Worm (Caenorhabditis elegans) whole organism, young adult: ENCODE data around the gene vps-26.
"Not testable (repeated sequence)": the region's sequence is repeated elsewhere in the genome, so short reads cannot be mapped to it uniquely, and the experiment has no call there.

Source experiments
- B0035.1 ChIP-seq: sonication (generic microtip); optimal IDR thresholded peaks from 2 replicates; lab custom pipeline; 2016; ENCODE audit warnings: missing genetic modification characterization, mild to moderate bottlenecking, missing compliant biosample characterization, missing genotype, missing genetic modification reagents
- D2030.7 ChIP-seq: fragments of 200-800 bp; sonication (Bioruptor generic); IDR thresholded peaks from 2 replicates; pipeline ENCODE4 v1.3.6; 2022; ENCODE audit warnings: missing genetic modification reagents, missing genetic modification characterization, missing compliant biosample characterization
- F49E8.2 ChIP-seq: sonication (generic microtip); optimal IDR thresholded peaks from 3 replicates; lab custom pipeline; 2017; ENCODE audit warnings: missing genetic modification characterization, mild to moderate bottlenecking, missing compliant biosample characterization, antibody characterized with exemption, moderate library complexity; ENCODE audit not compliant: insufficient read depth
- Y67H2A.10 ChIP-seq: fragments of 200-800 bp; sonication (Bioruptor generic); conservative IDR thresholded peaks from 2 replicates; pipeline ENCODE4 v1.3.6; 2022; ENCODE audit warnings: missing genetic modification reagents, missing genetic modification characterization, missing compliant biosample characterization
- ZK185.1 ChIP-seq: sonication (generic microtip); optimal IDR thresholded peaks from 2 replicates; lab custom pipeline; 2016; ENCODE audit warnings: mild to moderate bottlenecking, missing genetic modification characterization, missing compliant biosample characterization; ENCODE audit not compliant: poor library complexity, severe bottlenecking
- akir-1 ChIP-seq: fragments of 200-800 bp; sonication (Bioruptor generic); optimal IDR thresholded peaks from 2 replicates; lab custom pipeline; 2018; ENCODE audit warnings: mild to moderate bottlenecking, missing genetic modification characterization, moderate library complexity, missing compliant biosample characterization
- aptf-3 ChIP-seq: fragments of 200-800 bp; sonication (Bioruptor generic); IDR thresholded peaks from 2 replicates; pipeline ENCODE4 v1.3.6; 2022; ENCODE audit warnings: missing genetic modification characterization, missing compliant biosample characterization
- atf-7 ChIP-seq: sonication (generic microtip); optimal IDR thresholded peaks from 2 replicates; lab custom pipeline; 2017; ENCODE audit warnings: mild to moderate bottlenecking, missing genetic modification characterization, missing compliant biosample characterization
- ccch-3 ChIP-seq: fragments of 200-800 bp; sonication (Bioruptor generic); optimal IDR thresholded peaks from 2 replicates; lab custom pipeline; 2018; ENCODE audit warnings: mild to moderate bottlenecking, missing genetic modification characterization, missing compliant biosample characterization
- cebp-1 ChIP-seq, 2 experiments: fragments of 200-800 bp in 1 of 2; sonication (Bioruptor generic) in 1 of 2; sonication (generic microtip) in 1 of 2; IDR thresholded peaks in 1 of 2; optimal IDR thresholded peaks in 1 of 2; 2 replicates each; pipeline versions ENCODE4 v1.3.6 to Lab custom; 2017 to 2022; ENCODE audit warnings: missing compliant biosample characterization in 2 of 2, missing genetic modification characterization in 2 of 2, mild to moderate bottlenecking in 1 of 2, missing genetic modification reagents in 1 of 2, moderate library complexity in 1 of 2
- cebp-2 ChIP-seq: fragments of 200-800 bp; sonication (Bioruptor generic); IDR thresholded peaks from 2 replicates; pipeline ENCODE4 v1.3.6; 2022; ENCODE audit warnings: missing genetic modification characterization, missing compliant biosample characterization
- ceh-58 ChIP-seq: fragments of 200-800 bp; sonication (Bioruptor generic); IDR thresholded peaks from 2 replicates; pipeline ENCODE4 v1.3.6; 2022; ENCODE audit warnings: missing genetic modification characterization, missing compliant biosample characterization
- dox-1 ChIP-seq: fragments of 200-800 bp; sonication (Bioruptor generic); IDR thresholded peaks from 2 replicates; pipeline ENCODE4 v1.3.6; 2022; ENCODE audit warnings: missing genetic modification reagents, missing genetic modification characterization, missing compliant biosample characterization
- him-1 ChIP-seq: sonication (generic microtip); optimal IDR thresholded peaks from 2 replicates; lab custom pipeline; 2016; ENCODE audit warnings: missing genotype, missing genetic modification reagents, missing genetic modification characterization, missing compliant biosample characterization
- hsf-1 ChIP-seq: fragments of 200-800 bp; sonication (Bioruptor generic); IDR thresholded peaks from 2 replicates; pipeline ENCODE4 v1.3.6; 2022; ENCODE audit warnings: missing genetic modification reagents, missing genetic modification characterization, missing compliant biosample characterization
- lir-1 ChIP-seq: fragments of 200-800 bp; sonication (Bioruptor generic); conservative IDR thresholded peaks from 2 replicates; pipeline ENCODE4 v1.3.6; 2022; ENCODE audit warnings: missing genetic modification reagents, missing genetic modification characterization, missing compliant biosample characterization
- madf-10 ChIP-seq: sonication (generic microtip); optimal IDR thresholded peaks from 2 replicates; lab custom pipeline; 2016; ENCODE audit warnings: mild to moderate bottlenecking, missing genetic modification characterization, missing compliant biosample characterization
- madf-6 ChIP-seq: fragments of 200-800 bp; sonication (Bioruptor generic); IDR thresholded peaks from 2 replicates; pipeline ENCODE4 v1.3.6; 2022; ENCODE audit warnings: missing genetic modification reagents, missing genetic modification characterization, missing compliant biosample characterization
- pbrm-1 ChIP-seq: fragments of 200-800 bp; sonication (Bioruptor generic); IDR thresholded peaks from 2 replicates; pipeline ENCODE4 v1.3.6; 2022; ENCODE audit warnings: missing genetic modification reagents, missing genetic modification characterization, missing compliant biosample characterization
- rpc-1 ChIP-seq, 2 experiments: fragments of 150-350 bp in 1 of 2; sonication (generic microtip) in 1 of 2; optimal IDR thresholded peaks; 2 replicates each; lab custom pipeline; 2014 to 2018; ENCODE audit warnings: missing biosample characterization in 1 of 2, missing genetic modification characterization in 1 of 2, missing genetic modification reagents in 1 of 2, missing genotype in 1 of 2
- snpc-4 ChIP-seq, 5 experiments: fragments of 150-350 bp in 1 of 5; sonication (generic microtip) in 4 of 5; optimal IDR thresholded peaks; 2 replicates each; lab custom pipeline; 2014 to 2018; ENCODE audit warnings: missing genetic modification characterization in 5 of 5, missing biosample characterization in 3 of 5, antibody characterized with exemption in 2 of 5, mild to moderate bottlenecking in 2 of 5, missing compliant biosample characterization in 2 of 5, missing genotype in 2 of 5, moderate library complexity in 2 of 5, missing genetic modification reagents in 1 of 5
- ztf-26 ChIP-seq: sonication (generic microtip); optimal IDR thresholded peaks from 2 replicates; lab custom pipeline; 2017; ENCODE audit warnings: missing genetic modification characterization, missing compliant biosample characterization
- ztf-28 ChIP-seq: fragments of 200-800 bp; sonication (Bioruptor generic); IDR thresholded peaks from 2 replicates; pipeline ENCODE4 v1.3.6; 2022; ENCODE audit warnings: missing genetic modification reagents, missing genetic modification characterization, missing compliant biosample characterization
- ztf-3 ChIP-seq: fragments of 200-800 bp; sonication (Bioruptor generic); optimal IDR thresholded peaks from 2 replicates; lab custom pipeline; 2018; ENCODE audit warnings: mild to moderate bottlenecking, missing genetic modification characterization, missing compliant biosample characterization

The vps-26 gene

ce11 chrIV:9296285-9296684, 45.3 kb downstream of the vps-26 start, which contains the start of gene F49C12.1:
Gene F49C12.1 (minus strand): TSS chrIV:9296354.
- no peak for TF ChIP-seq ceh-58
- no peak for TF ChIP-seq Y67H2A.10
- TF ChIP-seq aptf-3 (GFP tag; lab: Robert Waterston, UW): no peak
- no peak for TF ChIP-seq F49E8.2 (tag; lab: Kevin White, UChicago)
- no peak for TF ChIP-seq B0035.1 (tag; lab: Kevin White, UChicago)
- no peak for TF ChIP-seq madf-10
- TF ChIP-seq lir-1 (GFP tag; lab: Robert Waterston, UW): no peak
- no peak for TF ChIP-seq cebp-1 (GFP tag; IDR thresholded peaks at IDR 0.05; lab: Robert Waterston, UW)
- TF ChIP-seq cebp-1 (tag; optimal IDR thresholded peaks at IDR 0.05; lab: Kevin White, UChicago): no peak
- TF ChIP-seq atf-7 (tag; lab: Kevin White, UChicago): no peak
- no peak for TF ChIP-seq ztf-3 (GFP tag; lab: Kevin White, UChicago)
- no peak for TF ChIP-seq ZK185.1 (tag; lab: Kevin White, UChicago)

ce11 chrIV:9293825-9294224, 47.8 kb downstream of the vps-26 start, which contains the start of gene nhr-264:
Gene nhr-264 (minus strand): TSS chrIV:9293925.
- not testable (repeated sequence) for TF ChIP-seq hsf-1 (GFP tag; lab: Robert Waterston, UW); ztf-26 (tag; lab: Kevin White, UChicago); ccch-3 (GFP tag; lab: Kevin White, UChicago)

DNA sequence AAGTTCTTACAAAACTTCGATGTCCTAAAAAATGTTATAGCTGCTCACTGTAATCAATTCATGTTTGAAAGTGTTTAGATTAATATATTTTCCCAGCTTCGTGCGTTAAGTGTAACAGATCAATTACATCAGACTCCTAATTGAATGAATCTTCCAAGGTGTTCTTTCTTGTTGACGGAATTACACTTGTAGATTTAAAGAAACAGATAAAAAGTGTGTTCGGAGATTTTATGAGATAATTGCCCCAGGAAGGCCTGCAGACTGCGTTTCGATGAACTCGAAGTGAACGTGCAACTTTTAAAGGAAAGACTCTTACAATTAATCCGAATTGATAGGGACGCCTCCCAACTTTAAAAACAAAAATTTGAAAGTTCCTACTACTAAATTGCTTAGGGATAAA, 52.0 kb downstream of the vps-26 start:
- TF ChIP-seq him-1 (tag; lab: Kevin White, UChicago): no peak
- no peak for TF ChIP-seq madf-6 (GFP tag; lab: Robert Waterston, UW)
- no peak for TF ChIP-seq D2030.7
- no peak for TF ChIP-seq pbrm-1
- no peak for TF ChIP-seq cebp-2
- TF ChIP-seq ztf-28: no peak
- TF ChIP-seq rpc-1 (optimal IDR thresholded peaks at IDR 0.05; lab: Kevin White, UChicago): no peak
- no peak for TF ChIP-seq rpc-1 (tag; optimal IDR thresholded peaks at IDR 0.05; lab: Kevin White, UChicago)
- TF ChIP-seq akir-1 (GFP tag; lab: Kevin White, UChicago): no peak
- TF ChIP-seq B0035.1 (tag; lab: Kevin White, UChicago): no peak
- no peak for TF ChIP-seq dox-1 (GFP tag; lab: Robert Waterston, UW)
- no peak for TF ChIP-seq ztf-3 (GFP tag; lab: Kevin White, UChicago)
- TF ChIP-seq snpc-4 (GFP tag; optimal IDR thresholded peaks at IDR 0.05; lab: Kevin White, UChicago): no peak
- no peak for TF ChIP-seq snpc-4 (tag; optimal IDR thresholded peaks at IDR 0.05; lab: Kevin White, UChicago)
- no peak for TF ChIP-seq cebp-1 (GFP tag; IDR thresholded peaks at IDR 0.05; lab: Robert Waterston, UW)
- no peak for TF ChIP-seq cebp-1 (tag; optimal IDR thresholded peaks at IDR 0.05; lab: Kevin White, UChicago)
